Worm (Caenorhabditis elegans) whole organism, mixed stage, embryonic: ENCODE results near the gene T24E12.11.

Experiments used
- M03D4.4 ChIP-seq: sonication (generic microtip); optimal IDR thresholded peaks from 2 replicates; lab custom pipeline; 2017; ENCODE audit warnings: mild to moderate bottlenecking, missing genetic modification characterization, missing compliant biosample characterization
- bed-3 ChIP-seq: fragments of 200-800 bp; sonication (Bioruptor generic); optimal IDR thresholded peaks from 3 replicates; lab custom pipeline; 2018; ENCODE audit warnings: mild to moderate bottlenecking, missing genetic modification characterization, moderate library complexity, missing compliant biosample characterization
- blmp-1 ChIP-seq: fragments of 150-350 bp; optimal IDR thresholded peaks from 2 replicates; lab custom pipeline; 2014; ENCODE audit warnings: missing biosample characterization, missing genetic modification characterization
- ceh-39 ChIP-seq: fragments of 150-350 bp; optimal IDR thresholded peaks from 2 replicates; lab custom pipeline; 2014; ENCODE audit warnings: missing biosample characterization, missing genetic modification characterization
- ceh-83 ChIP-seq: fragments of 200-800 bp; sonication (Bioruptor generic); optimal IDR thresholded peaks from 2 replicates; lab custom pipeline; 2018; ENCODE audit warnings: mild to moderate bottlenecking, missing genetic modification characterization, missing compliant biosample characterization
- ces-1 ChIP-seq: fragments of 150-350 bp; optimal IDR thresholded peaks from 2 replicates; lab custom pipeline; 2014; ENCODE audit warnings: missing biosample characterization, missing genetic modification reagents, missing genetic modification characterization
- cnd-1 ChIP-seq: fragments of 200-800 bp; sonication (Bioruptor generic); optimal IDR thresholded peaks from 2 replicates; lab custom pipeline; 2018; ENCODE audit warnings: mild to moderate bottlenecking, missing genetic modification characterization, missing compliant biosample characterization
- drap-1 ChIP-seq: fragments of 200-800 bp; sonication (Bioruptor generic); optimal IDR thresholded peaks from 3 replicates; lab custom pipeline; 2018; ENCODE audit warnings: mild to moderate bottlenecking, missing genetic modification characterization, missing compliant biosample characterization
- elt-1 ChIP-seq: sonication (generic microtip); optimal IDR thresholded peaks from 2 replicates; lab custom pipeline; 2017; ENCODE audit warnings: missing genetic modification characterization, mild to moderate bottlenecking, missing compliant biosample characterization, antibody characterized with exemption, moderate library complexity, borderline replicate concordance; ENCODE audit not compliant: insufficient read depth
- elt-3 ChIP-seq: fragments of 150-350 bp; optimal IDR thresholded peaks from 2 replicates; lab custom pipeline; 2014; ENCODE audit warnings: missing biosample characterization, missing genetic modification characterization
- flh-1 ChIP-seq: fragments of 200-800 bp; sonication (Bioruptor generic); optimal IDR thresholded peaks from 2 replicates; lab custom pipeline; 2018; ENCODE audit warnings: mild to moderate bottlenecking, missing genetic modification characterization, moderate library complexity, missing compliant biosample characterization
- ham-2 ChIP-seq: fragments of 200-800 bp; sonication (Bioruptor generic); optimal IDR thresholded peaks from 2 replicates; lab custom pipeline; 2018; ENCODE audit warnings: mild to moderate bottlenecking, missing genetic modification characterization, missing compliant biosample characterization
- hlh-1 ChIP-seq: fragments of 150-350 bp; optimal IDR thresholded peaks from 2 replicates; lab custom pipeline; 2014; ENCODE audit warnings: missing biosample characterization, missing genetic modification reagents, missing genetic modification characterization
- lin-13 ChIP-seq: fragments of 150-350 bp; optimal IDR thresholded peaks from 2 replicates; lab custom pipeline; 2014; ENCODE audit warnings: missing biosample characterization, missing genetic modification characterization
- lin-32 ChIP-seq: fragments of 200-800 bp; sonication (Bioruptor generic); optimal IDR thresholded peaks from 2 replicates; lab custom pipeline; 2018; ENCODE audit warnings: mild to moderate bottlenecking, missing genetic modification characterization, missing compliant biosample characterization
- lsy-2 ChIP-seq: fragments of 150-350 bp; optimal IDR thresholded peaks from 2 replicates; lab custom pipeline; 2014; ENCODE audit warnings: missing biosample characterization, missing genetic modification characterization
- mab-5 ChIP-seq: fragments of 150-350 bp; optimal IDR thresholded peaks from 2 replicates; lab custom pipeline; 2014; ENCODE audit warnings: missing biosample characterization, missing genetic modification characterization
- mep-1 ChIP-seq: fragments of 150-350 bp; optimal IDR thresholded peaks from 2 replicates; lab custom pipeline; 2017; ENCODE audit warnings: missing biosample characterization, missing genetic modification reagents, missing genetic modification characterization, inconsistent platforms
- mls-2 ChIP-seq: sonication (generic microtip); optimal IDR thresholded peaks from 2 replicates; lab custom pipeline; 2016; ENCODE audit warnings: mild to moderate bottlenecking, missing genetic modification characterization, moderate library complexity, missing compliant biosample characterization
- nhr-12 ChIP-seq: fragments of 150-350 bp; optimal IDR thresholded peaks from 2 replicates; lab custom pipeline; 2014; ENCODE audit warnings: missing biosample characterization, missing genetic modification characterization
- nhr-2 ChIP-seq: fragments of 150-350 bp; optimal IDR thresholded peaks from 2 replicates; lab custom pipeline; 2014; ENCODE audit warnings: missing biosample characterization, missing genetic modification characterization
- nhr-28 ChIP-seq: fragments of 150-350 bp; optimal IDR thresholded peaks from 2 replicates; lab custom pipeline; 2014; ENCODE audit warnings: missing biosample characterization, missing genetic modification characterization
- nhr-76 ChIP-seq: sonication (generic microtip); optimal IDR thresholded peaks from 2 replicates; lab custom pipeline; 2017; ENCODE audit warnings: missing biosample characterization, missing genetic modification characterization
- pha-4 ChIP-seq: fragments of 150-350 bp; optimal IDR thresholded peaks from 2 replicates; lab custom pipeline; 2018; ENCODE audit warnings: missing biosample characterization, missing genetic modification reagents, missing genetic modification characterization
- sem-2 ChIP-seq: fragments of 200-800 bp; sonication (Bioruptor generic); optimal IDR thresholded peaks from 2 replicates; lab custom pipeline; 2018; ENCODE audit warnings: mild to moderate bottlenecking, missing genetic modification characterization, missing compliant biosample characterization
- snpc-4 ChIP-seq: fragments of 150-350 bp; optimal IDR thresholded peaks from 2 replicates; lab custom pipeline; 2014; ENCODE audit warnings: missing biosample characterization, missing genetic modification characterization
- sptf-1 ChIP-seq: sonication (generic microtip); optimal IDR thresholded peaks from 2 replicates; lab custom pipeline; 2017; ENCODE audit warnings: mild to moderate bottlenecking, missing genetic modification characterization, moderate library complexity, missing compliant biosample characterization
- unc-120 ChIP-seq: sonication (generic microtip); optimal IDR thresholded peaks from 2 replicates; lab custom pipeline; 2017; ENCODE audit warnings: missing genetic modification characterization, missing compliant biosample characterization; ENCODE audit not compliant: poor library complexity, severe bottlenecking
- unc-39 ChIP-seq: fragments of 150-350 bp; optimal IDR thresholded peaks from 2 replicates; lab custom pipeline; 2014; ENCODE audit warnings: missing biosample characterization, missing genetic modification characterization
- unc-62 ChIP-seq: fragments of 150-350 bp; optimal IDR thresholded peaks from 2 replicates; lab custom pipeline; 2014; ENCODE audit warnings: missing biosample characterization, missing genetic modification reagents, missing genetic modification characterization
- zip-8 ChIP-seq: fragments of 150-350 bp; optimal IDR thresholded peaks from 2 replicates; lab custom pipeline; 2014; ENCODE audit warnings: missing biosample characterization, missing genetic modification characterization

The T24E12.11 gene

DNA sequence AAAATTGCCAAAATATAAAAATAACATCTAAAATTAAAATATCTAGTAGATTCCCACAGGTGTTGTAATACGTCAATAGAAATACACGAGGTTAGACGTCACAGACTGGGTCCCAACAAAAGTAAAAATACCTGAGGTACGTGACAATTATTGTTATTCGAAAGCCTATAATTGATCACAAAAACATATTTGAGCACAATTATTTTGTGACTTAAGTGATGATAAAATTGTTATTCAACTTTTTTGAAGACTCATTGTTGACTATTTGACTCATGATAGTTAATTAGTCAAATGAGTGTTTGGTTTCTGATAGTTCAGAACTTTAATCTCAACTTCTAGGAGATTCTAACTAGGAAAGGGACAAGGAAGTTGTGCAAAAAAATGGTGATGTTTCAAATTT lies 1.6 kb downstream of the T24E12.11 start:
- TF ChIP-seq lsy-2 (tag; lab: Kevin White, UChicago) = no peak
- no peak for TF ChIP-seq elt-1 (tag; lab: Kevin White, UChicago)
- TF ChIP-seq lin-13 (tag; lab: Kevin White, UChicago) = no peak
- TF ChIP-seq snpc-4 (tag; lab: Kevin White, UChicago) = no peak
- no peak for TF ChIP-seq nhr-28 (tag; lab: Kevin White, UChicago)
- no peak for TF ChIP-seq zip-8 (tag; lab: Kevin White, UChicago)
- no peak for TF ChIP-seq elt-3 (tag; lab: Kevin White, UChicago)
- no peak for TF ChIP-seq nhr-12 (tag; lab: Kevin White, UChicago)
- no peak for TF ChIP-seq sem-2 (GFP tag; lab: Kevin White, UChicago)
- TF ChIP-seq pha-4 = no peak
- no peak for TF ChIP-seq ham-2 (GFP tag; lab: Kevin White, UChicago)
- TF ChIP-seq ceh-83 (GFP tag; lab: Kevin White, UChicago) = no peak
- TF ChIP-seq, all 35 proteins: peak for 0

DNA sequence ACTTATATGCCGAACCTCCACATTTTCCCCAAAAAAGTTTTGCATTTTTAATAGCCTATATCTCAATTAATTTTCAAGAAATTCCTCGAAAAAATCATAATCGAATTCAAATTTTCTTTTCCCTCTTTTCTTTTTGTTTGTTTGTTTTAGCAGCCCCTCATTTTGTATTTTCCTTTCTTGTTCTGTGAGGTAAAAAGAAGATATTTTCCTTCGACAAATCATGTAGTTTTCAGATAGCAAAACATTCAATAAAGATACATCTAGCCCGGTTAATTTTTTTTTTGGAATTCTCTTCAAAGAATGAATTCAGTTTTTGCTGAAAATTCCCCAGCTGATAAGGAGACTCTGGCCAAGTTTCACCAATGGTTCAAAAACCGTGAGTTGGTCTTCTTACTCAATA lies 3.6 kb downstream of the T24E12.11 start, which contains the start of gene T24E12.3:
Gene T24E12.3 (plus strand): TSS at position 301 of the 400 bp plus-strand sequence.
- TF ChIP-seq nhr-12 (tag; lab: Kevin White, UChicago) (no peak), nhr-76 (no peak), lin-32 (GFP tag; lab: Kevin White, UChicago) (no peak), elt-3 (tag; lab: Kevin White, UChicago) (no peak), ham-2 (GFP tag; lab: Kevin White, UChicago) (no peak), sptf-1 (tag; lab: Kevin White, UChicago) (no peak), zip-8 (tag; lab: Kevin White, UChicago) (no peak), nhr-28 (tag; lab: Kevin White, UChicago) (no peak), pha-4 (no peak), mls-2 (tag; lab: Kevin White, UChicago) (no peak), ceh-83 (GFP tag; lab: Kevin White, UChicago) (no peak), blmp-1 (tag; lab: Kevin White, UChicago) (no peak), mep-1 (no peak), ces-1 (GFP tag; lab: Kevin White, UChicago) (no peak), mab-5 (tag; lab: Kevin White, UChicago) (no peak)

DNA sequence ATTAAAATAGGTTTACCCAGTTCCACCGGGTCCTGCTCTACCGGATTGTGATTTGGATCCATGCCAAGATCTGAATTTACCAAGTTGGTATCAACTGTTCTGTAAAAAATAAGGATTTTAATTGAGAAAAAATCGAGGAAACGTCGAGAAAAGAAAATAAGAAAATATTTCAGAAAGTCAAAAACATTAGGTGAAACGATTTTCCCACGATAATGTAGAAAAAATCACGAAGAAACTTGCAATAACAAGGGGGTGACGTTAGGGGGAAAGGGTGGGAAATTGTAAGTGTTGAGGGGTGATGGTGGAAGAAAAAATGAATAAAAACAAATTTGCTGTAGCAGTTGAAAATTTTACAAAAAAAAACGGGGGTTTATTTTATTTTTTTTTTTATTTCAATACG lies 6.2 kb downstream of the T24E12.11 start, which contains the start of gene T24E12.10:
Gene T24E12.10 (minus strand): TSS at position 101 of the 400 bp plus-strand sequence.
- TF ChIP-seq sptf-1 (tag; lab: Kevin White, UChicago) (no peak), nhr-76 (no peak), lin-32 (GFP tag; lab: Kevin White, UChicago) (no peak), flh-1 (GFP tag; lab: Kevin White, UChicago) (no peak), cnd-1 (tag; lab: Kevin White, UChicago) (no peak), sem-2 (GFP tag; lab: Kevin White, UChicago) (no peak), zip-8 (tag; lab: Kevin White, UChicago) (no peak), blmp-1 (tag; lab: Kevin White, UChicago) (no peak), M03D4.4 (tag; lab: Kevin White, UChicago) (no peak), elt-1 (tag; lab: Kevin White, UChicago) (no peak), drap-1 (no peak), pha-4 (no peak), snpc-4 (tag; lab: Kevin White, UChicago) (no peak), hlh-1 (tag; lab: Kevin White, UChicago) (no peak), mls-2 (tag; lab: Kevin White, UChicago) (no peak), ces-1 (GFP tag; lab: Kevin White, UChicago) (no peak), unc-62 (GFP tag; lab: Kevin White, UChicago) (no peak), lin-13 (tag; lab: Kevin White, UChicago) (no peak)

DNA sequence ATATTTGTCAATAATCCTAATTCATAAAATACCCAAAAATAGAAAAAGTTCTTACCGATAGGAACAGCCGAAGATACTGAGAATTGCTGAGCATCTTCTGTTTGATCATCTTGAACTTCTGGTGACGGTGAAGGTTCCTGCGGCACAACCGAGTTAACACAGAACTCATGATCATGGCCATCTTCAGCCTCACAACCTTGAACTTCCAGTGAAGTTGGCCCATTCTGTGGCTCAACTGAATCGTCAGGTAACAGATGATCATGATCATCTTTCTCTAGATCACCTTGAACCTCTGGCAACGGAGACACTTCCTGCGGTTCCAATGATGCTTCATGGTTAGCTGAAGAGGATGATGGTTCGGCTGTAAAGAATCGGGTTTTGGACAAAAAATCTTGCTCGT lies 7.7 kb downstream of the T24E12.11 start:
- TF ChIP-seq nhr-2 (tag; lab: Kevin White, UChicago) = no peak
- TF ChIP-seq ceh-39 = no peak
- TF ChIP-seq nhr-12 (tag; lab: Kevin White, UChicago) = no peak
- no peak for TF ChIP-seq drap-1
- TF ChIP-seq mep-1 = no peak
- no peak for TF ChIP-seq unc-120 (tag; lab: Kevin White, UChicago)
- no peak for TF ChIP-seq bed-3 (GFP tag; lab: Kevin White, UChicago)
- TF ChIP-seq cnd-1 (tag; lab: Kevin White, UChicago) = no peak
- no peak for TF ChIP-seq hlh-1 (tag; lab: Kevin White, UChicago)
- TF ChIP-seq ham-2 (GFP tag; lab: Kevin White, UChicago) = no peak
- no peak for TF ChIP-seq unc-39 (tag; lab: Kevin White, UChicago)
- no peak for TF ChIP-seq ceh-83 (GFP tag; lab: Kevin White, UChicago)
- TF ChIP-seq zip-8 (tag; lab: Kevin White, UChicago) = no peak
- no peak for TF ChIP-seq elt-1 (tag; lab: Kevin White, UChicago)
- no peak for TF ChIP-seq lin-32 (GFP tag; lab: Kevin White, UChicago)
- no peak for TF ChIP-seq blmp-1 (tag; lab: Kevin White, UChicago)
